Worm (Caenorhabditis elegans): ENCODE results near the gene seip-1.
"Not testable (repeated sequence)": the region's sequence is repeated elsewhere in the genome, so short reads cannot be mapped to it uniquely, and the experiment has no call there.

Gene seip-1

DNA sequence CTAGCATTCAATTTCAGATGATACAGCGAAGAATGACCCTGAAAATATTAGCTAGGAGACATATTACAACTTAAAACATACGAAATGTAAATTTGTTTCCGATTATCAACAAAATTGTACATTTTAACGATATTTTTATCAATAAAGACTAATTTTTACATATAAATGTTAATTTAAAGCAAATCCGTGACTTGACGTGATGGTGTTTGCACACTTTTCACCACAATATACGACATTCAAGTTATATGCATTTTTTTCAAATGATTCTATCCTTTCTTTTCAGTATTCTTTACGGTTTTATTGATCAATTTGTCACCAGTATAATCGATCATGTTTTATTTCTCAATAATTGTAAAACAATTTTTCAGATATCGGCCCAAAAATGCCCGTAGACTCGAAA is 42.8 kb upstream of the seip-1 start, which contains the start of gene Y38A10A.7 (continued):
- TF ChIP-seq sup-37 (GFP tag; optimal IDR thresholded peaks at IDR 0.05): no peak
- peak; percentile 15 for TF ChIP-seq fos-1 (tag; optimal IDR thresholded peaks at IDR 0.05)
- peak; percentile 5 for TF ChIP-seq elt-2 (tag; optimal IDR thresholded peaks at IDR 0.05)
- no peak for TF ChIP-seq Y116A8C.19 (tag; optimal IDR thresholded peaks at IDR 0.05; ENCODE audit: borderline replicate concordance)
- peak; percentile 11; the same call in 1 of the 2 replicates for TF ChIP-seq nhr-19 (GFP tag; conservative IDR thresholded peaks at IDR 0.05)
- TF ChIP-seq ceh-88 (GFP tag; IDR thresholded peaks at IDR 0.05): no peak
- no peak for TF ChIP-seq pax-3 (tag; optimal IDR thresholded peaks at IDR 0.05)
- TF ChIP-seq unc-130 (tag; optimal IDR thresholded peaks at IDR 0.05): no peak
- no peak for TF ChIP-seq ceh-63 (GFP tag; optimal IDR thresholded peaks at IDR 0.05)
- TF ChIP-seq C16A3.4 (tag; optimal IDR thresholded peaks at IDR 0.05): no peak
- no peak for TF ChIP-seq ces-1 (GFP tag; optimal IDR thresholded peaks at IDR 0.05)
- no peak for TF ChIP-seq alr-1 (tag; optimal IDR thresholded peaks at IDR 0.05; ENCODE audit: borderline replicate concordance)
- no peak for TF ChIP-seq egl-27 (tag; optimal IDR thresholded peaks at IDR 0.05)
- TF ChIP-seq snu-23 (GFP tag; optimal IDR thresholded peaks at IDR 0.05): peak; percentile 38

DNA sequence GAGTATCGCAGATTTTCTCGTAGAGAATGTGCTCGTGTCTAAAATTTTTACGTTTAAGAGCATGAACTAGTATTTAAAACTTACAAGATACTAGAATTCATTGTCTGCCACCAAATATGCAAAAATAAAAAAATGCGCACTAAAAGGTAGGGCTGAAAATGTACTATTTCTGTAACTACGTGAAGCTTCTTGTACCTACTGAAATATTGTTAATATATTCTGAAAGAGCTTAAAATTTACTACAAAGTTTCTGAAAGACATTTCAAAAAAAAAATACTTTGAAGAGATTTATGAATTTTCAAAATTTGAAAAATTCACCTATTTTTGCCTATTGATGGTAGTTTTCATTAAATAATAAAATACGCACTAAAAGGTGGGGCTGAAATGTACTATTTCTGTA is 16.9 kb upstream of the seip-1 start, which contains the start of gene fbxa-214:
fbxa-214 (minus strand) TSS at position 101 of the 400 bp plus-strand sequence.
- TF ChIP-seq nhr-28 (tag; optimal IDR thresholded peaks at IDR 0.05); alr-1 (tag; optimal IDR thresholded peaks at IDR 0.05; ENCODE audit: borderline replicate concordance); elt-2 (tag; optimal IDR thresholded peaks at IDR 0.05): not testable (repeated sequence)

DNA sequence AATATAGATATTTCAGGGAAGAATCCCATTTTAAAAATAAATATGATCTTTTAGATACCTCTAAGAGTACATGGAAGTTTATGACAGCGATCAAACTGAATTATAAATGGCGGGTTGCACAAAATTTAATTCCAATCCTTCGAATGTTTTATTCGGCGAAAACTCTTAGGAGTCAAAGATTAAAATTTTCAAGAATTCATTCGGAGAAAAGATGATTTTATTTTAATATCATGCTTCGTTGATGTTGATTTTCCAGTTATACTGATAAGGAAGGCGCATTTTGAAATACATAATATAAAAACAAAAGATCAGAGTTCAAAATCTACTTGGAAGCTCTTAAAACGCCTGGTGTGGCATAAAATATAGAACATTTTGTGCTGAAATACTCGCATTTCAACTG is 14.1 kb upstream of the seip-1 start, which contains the start of gene srh-10:
srh-10 (minus strand) TSS at position 29 of the 400 bp plus-strand sequence.
- no peak for TF ChIP-seq swsn-7 (tag; optimal IDR thresholded peaks at IDR 0.05)
- peak; percentile 80 for TF ChIP-seq fkh-8 (tag; optimal IDR thresholded peaks at IDR 0.05)
- TF ChIP-seq sox-4 (tag; optimal IDR thresholded peaks at IDR 0.05): peak; percentile 54
- TF ChIP-seq nhr-11 (tag; optimal IDR thresholded peaks at IDR 0.05): peak; percentile 21

DNA sequence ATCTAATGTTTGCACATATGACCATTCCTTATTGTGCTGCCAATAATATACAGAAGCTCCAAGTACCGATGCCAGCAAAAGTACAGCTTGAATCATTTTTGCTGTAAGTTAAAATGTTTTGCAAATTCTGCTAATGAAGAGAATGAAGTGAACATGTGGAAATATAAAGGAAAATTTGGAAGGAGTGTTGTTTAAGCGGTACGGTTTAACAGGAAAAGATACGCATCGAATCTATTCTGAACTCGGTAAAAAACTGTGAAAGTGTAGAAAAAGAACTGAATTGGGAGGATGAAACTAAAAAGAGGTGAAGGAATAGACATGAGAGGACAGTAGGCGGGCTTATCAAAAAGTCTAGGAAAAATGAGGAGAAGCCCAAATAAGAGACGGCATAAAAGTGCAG is 10.3 kb upstream of the seip-1 start, which contains the start of gene Y38A10A.2:
Y38A10A.2 (minus strand) TSS at position 101 of the 400 bp plus-strand sequence.
- TF ChIP-seq mdl-1 (tag; optimal IDR thresholded peaks at IDR 0.05) (no peak), efl-1 (optimal IDR thresholded peaks at IDR 0.05) (no peak), efl-1 (GFP tag; optimal IDR thresholded peaks at IDR 0.05 in 1 of 2) (peak in 1 of 2 experiments; percentile 76)

ce11 chrV:6055289-6055688 is 2.3 kb upstream of the seip-1 start, which contains the start of gene srd-20:
Gene srd-20 (plus strand): TSS chrV:6055589.
- TF ChIP-seq ceh-63 (GFP tag; optimal IDR thresholded peaks at IDR 0.05): no peak
- TF ChIP-seq unc-98 (GFP tag; IDR thresholded peaks at IDR 0.05): no peak
- no peak for TF ChIP-seq lin-14 (GFP tag; optimal IDR thresholded peaks at IDR 0.05)
- TF ChIP-seq lin-35 (GFP tag; optimal IDR thresholded peaks at IDR 0.05): no peak
- no peak for TF ChIP-seq Y116A8C.19 (tag; optimal IDR thresholded peaks at IDR 0.05; ENCODE audit: borderline replicate concordance)
- no peak for TF ChIP-seq ces-1 (GFP tag; optimal IDR thresholded peaks at IDR 0.05)
- TF ChIP-seq lir-3 (tag; optimal IDR thresholded peaks at IDR 0.05; ENCODE audit: poor library complexity): no peak
- no peak for TF ChIP-seq fkh-10 (GFP tag; optimal IDR thresholded peaks at IDR 0.05)
- TF ChIP-seq sptf-1 (tag; optimal IDR thresholded peaks at IDR 0.05): no peak
- TF ChIP-seq zip-4 (GFP tag; optimal IDR thresholded peaks at IDR 0.05): no peak
- TF ChIP-seq jun-1 (tag; optimal IDR thresholded peaks at IDR 0.05): no peak
- no peak for TF ChIP-seq unc-130 (tag; optimal IDR thresholded peaks at IDR 0.05)

ce11 chrV:6051159-6051558 is 1.9 kb downstream of the seip-1 start, which contains the start of gene jamp-1:
Gene jamp-1 (minus strand): TSS chrV:6051259.
- TF ChIP-seq lin-13 (GFP tag; optimal IDR thresholded peaks at IDR 0.05) (no peak), efl-1 (optimal IDR thresholded peaks at IDR 0.05) (no peak), efl-1 (GFP tag; optimal IDR thresholded peaks at IDR 0.05 in 1 of 2) (no peak), nhr-28 (tag; optimal IDR thresholded peaks at IDR 0.05) (no peak), swsn-7 (tag; optimal IDR thresholded peaks at IDR 0.05) (no peak), dpl-1 (GFP tag; optimal IDR thresholded peaks at IDR 0.05) (no peak), unc-86 (tag; optimal IDR thresholded peaks at IDR 0.05) (no peak), unc-62 (GFP tag; optimal IDR thresholded peaks at IDR 0.05) (no peak), fos-1 (tag; optimal IDR thresholded peaks at IDR 0.05) (no peak), zip-4 (GFP tag; optimal IDR thresholded peaks at IDR 0.05) (no peak), mef-2 (tag; optimal IDR thresholded peaks at IDR 0.05) (no peak), lin-15B (tag; optimal IDR thresholded peaks at IDR 0.05) (no peak), mep-1 (tag; optimal IDR thresholded peaks at IDR 0.05) (no peak)
